ENCODE assay signal across 5 worm cellular contexts in the genomic region with DNA sequence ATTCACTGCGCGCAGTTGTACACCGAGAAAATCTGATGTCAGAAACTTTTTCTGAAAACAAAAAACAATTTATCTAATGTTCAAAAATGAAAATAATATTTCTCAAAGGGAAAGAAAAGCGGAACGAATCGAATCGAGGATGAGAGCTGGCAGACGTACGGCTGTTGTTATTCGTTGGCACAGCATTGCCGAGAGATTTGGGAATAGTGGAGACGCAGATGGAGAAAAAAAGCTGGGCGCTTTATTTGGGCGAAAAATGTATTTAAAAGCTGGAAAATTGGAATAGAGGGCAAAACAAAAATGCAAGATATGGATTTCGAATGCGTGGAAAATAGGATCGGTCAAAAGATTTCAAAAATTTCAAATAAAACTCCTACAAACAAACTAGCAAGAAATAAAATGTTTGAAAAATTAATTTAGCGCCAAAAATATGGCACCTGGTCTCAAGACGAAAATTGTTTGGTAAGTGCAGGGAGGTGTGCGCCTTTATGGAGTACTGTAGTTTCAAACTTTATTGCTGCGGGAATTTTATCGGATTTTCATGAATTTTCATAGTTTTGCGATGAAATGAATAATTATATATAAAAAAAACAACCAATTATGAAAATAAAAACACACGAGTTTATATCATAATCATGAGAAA.
TF ChIP-seq lines count a peak whose summit lies in the region.

A gene (minus strand): TSS at position 51 of the 643 bp plus-strand sequence.

TF ChIP-seq in whole organism, L2 larva, 48 proteins besides CTCF, POLR2A, EP300 and RAD21:
- TF ChIP-seq sem-4 (tag; optimal IDR thresholded peaks at IDR 0.05; lab: Kevin White, UChicago) (no peak), lin-13 (GFP tag; optimal IDR thresholded peaks at IDR 0.05; lab: Kevin White, UChicago) (no peak), ceh-82 (tag; optimal IDR thresholded peaks at IDR 0.05; lab: Kevin White, UChicago) (no peak), crh-2 (tag; optimal IDR thresholded peaks at IDR 0.05; lab: Kevin White, UChicago) (no peak), snpc-4 (tag; optimal IDR thresholded peaks at IDR 0.05; lab: Kevin White, UChicago) (peak; percentile 9), gmeb-1 (tag; optimal IDR thresholded peaks at IDR 0.05; lab: Kevin White, UChicago) (no peak), elt-1 (tag; optimal IDR thresholded peaks at IDR 0.05; lab: Kevin White, UChicago) (no peak), nhr-21 (tag; optimal IDR thresholded peaks at IDR 0.05; lab: Kevin White, UChicago) (no peak), unc-39 (tag; optimal IDR thresholded peaks at IDR 0.05; lab: Kevin White, UChicago) (no peak), sma-3 (GFP tag; optimal IDR thresholded peaks at IDR 0.05; lab: Kevin White, UChicago) (no peak), nhr-129 (tag; optimal IDR thresholded peaks at IDR 0.05; lab: Kevin White, UChicago) (peak; percentile 27), nhr-23 (tag; optimal IDR thresholded peaks at IDR 0.05; lab: Kevin White, UChicago) (no peak), zag-1 (tag; optimal IDR thresholded peaks at IDR 0.05; lab: Kevin White, UChicago) (no peak), dmd-4 (tag; optimal IDR thresholded peaks at IDR 0.05; lab: Kevin White, UChicago) (no peak), egl-27 (tag; optimal IDR thresholded peaks at IDR 0.05; lab: Kevin White, UChicago) (no peak), lsy-2 (tag; optimal IDR thresholded peaks at IDR 0.05; lab: Kevin White, UChicago) (peak in 1 of 2 experiments; percentile 14), lin-39 (tag; optimal IDR thresholded peaks at IDR 0.05; lab: Kevin White, UChicago) (no peak)

TF ChIP-seq in whole organism, L3 larva, 47 proteins besides CTCF, POLR2A, EP300 and RAD21:
- TF ChIP-seq tbx-2 (tag; optimal IDR thresholded peaks at IDR 0.05; lab: Kevin White, UChicago) (no peak), lin-39 (tag; optimal IDR thresholded peaks at IDR 0.05; lab: Kevin White, UChicago) (peak; percentile 15), nhr-11 (tag; optimal IDR thresholded peaks at IDR 0.05; lab: Kevin White, UChicago) (no peak), sea-2 (GFP tag; optimal IDR thresholded peaks at IDR 0.05; lab: Kevin White, UChicago) (no peak), nfya-1 (tag; optimal IDR thresholded peaks at IDR 0.05; lab: Kevin White, UChicago; ENCODE audit: insufficient read depth) (peak; percentile 48), fkh-2 (tag; optimal IDR thresholded peaks at IDR 0.05; lab: Kevin White, UChicago) (no peak), jun-1 (tag; optimal IDR thresholded peaks at IDR 0.05; lab: Kevin White, UChicago) (no peak), nhr-67 (tag; optimal IDR thresholded peaks at IDR 0.05; lab: Kevin White, UChicago) (no peak), lsy-12 (tag; optimal IDR thresholded peaks at IDR 0.05; lab: Kevin White, UChicago) (no peak), mdl-1 (tag; optimal IDR thresholded peaks at IDR 0.05; lab: Kevin White, UChicago) (no peak), ztf-4 (tag; optimal IDR thresholded peaks at IDR 0.05; lab: Kevin White, UChicago) (no peak), nhr-23 (tag; optimal IDR thresholded peaks at IDR 0.05; lab: Kevin White, UChicago) (no peak), nhr-25 (tag; optimal IDR thresholded peaks at IDR 0.05; lab: Kevin White, UChicago) (no peak)

TF ChIP-seq in whole organism, late embryonic, 69 proteins besides CTCF, POLR2A, EP300 and RAD21:
- TF ChIP-seq ceh-31 (tag; optimal IDR thresholded peaks at IDR 0.05; lab: Kevin White, UChicago) (peak; percentile 8), mec-3 (tag; optimal IDR thresholded peaks at IDR 0.05; lab: Kevin White, UChicago; ENCODE audit: borderline replicate concordance) (no peak)

TF ChIP-seq in whole organism, mixed stage, embryonic, 35 proteins besides CTCF, POLR2A, EP300 and RAD21:
- peak; percentile 53 for TF ChIP-seq unc-120 (tag; optimal IDR thresholded peaks at IDR 0.05; lab: Kevin White, UChicago; ENCODE audit: poor library complexity, severe bottlenecking)
- no peak for TF ChIP-seq cnd-1 (tag; optimal IDR thresholded peaks at IDR 0.05; lab: Kevin White, UChicago)
- TF ChIP-seq sem-2 (GFP tag; optimal IDR thresholded peaks at IDR 0.05; lab: Kevin White, UChicago) = no peak
- TF ChIP-seq hlh-1 (tag; optimal IDR thresholded peaks at IDR 0.05; lab: Kevin White, UChicago) = peak; percentile 48

TF ChIP-seq in whole organism, young adult, 124 proteins besides CTCF, POLR2A, EP300 and RAD21:
- TF ChIP-seq madf-6 (GFP tag; IDR thresholded peaks at IDR 0.05; lab: Robert Waterston, UW) (peak; percentile 74; the same call in 1 of the 2 replicates), lin-26 (GFP tag; IDR thresholded peaks at IDR 0.05; lab: Robert Waterston, UW) (no peak), hlh-26 (GFP tag; conservative IDR thresholded peaks at IDR 0.05; lab: Robert Waterston, UW) (no peak), xnd-1 (tag; optimal IDR thresholded peaks at IDR 0.05; lab: Kevin White, UChicago) (peak; percentile 24), efl-1 (GFP tag; optimal IDR thresholded peaks at IDR 0.05; lab: Kevin White, UChicago) (peak; percentile 37), ztf-6 (GFP tag; IDR thresholded peaks at IDR 0.05; lab: Robert Waterston, UW) (no peak), hrde-1 (tag; optimal IDR thresholded peaks at IDR 0.05; lab: Kevin White, UChicago; ENCODE audit: borderline replicate concordance) (no peak), hmg-1.2 (GFP tag; IDR thresholded peaks at IDR 0.05; lab: Robert Waterston, UW) (peak; percentile 15; the same call in 1 of the 2 replicates), B0019.2 (GFP tag; conservative IDR thresholded peaks at IDR 0.05; lab: Robert Waterston, UW) (no peak), aptf-3 (GFP tag; IDR thresholded peaks at IDR 0.05; lab: Robert Waterston, UW) (no peak), lsl-1 (GFP tag; optimal IDR thresholded peaks at IDR 0.05; lab: Kevin White, UChicago) (peak; percentile 69), F33H1.4 (GFP tag; IDR thresholded peaks at IDR 0.05; lab: Robert Waterston, UW) (peak; percentile 46; the same call in 1 of the 2 replicates), mxl-1 (tag; optimal IDR thresholded peaks at IDR 0.05; lab: Kevin White, UChicago) (no peak)
